Worm (Caenorhabditis elegans) whole organism, young adult: ENCODE data around the gene Y82E9BR.3.

Experiments used
- B0035.1 ChIP-seq: sonication (generic microtip); optimal IDR thresholded peaks from 2 replicates; lab custom pipeline; 2016; ENCODE audit warnings: missing genetic modification characterization, mild to moderate bottlenecking, missing compliant biosample characterization, missing genotype, missing genetic modification reagents
- B0261.1 ChIP-seq: sonication (generic microtip); optimal IDR thresholded peaks from 2 replicates; lab custom pipeline; 2016; ENCODE audit warnings: mild to moderate bottlenecking, missing genetic modification characterization, moderate library complexity, missing compliant biosample characterization
- B0336.3 ChIP-seq: fragments of 200-800 bp; sonication (Bioruptor generic); IDR thresholded peaks from 2 replicates; pipeline ENCODE4 v1.3.6; 2022; ENCODE audit warnings: missing genetic modification characterization, missing compliant biosample characterization
- F23B12.7 ChIP-seq: sonication (generic microtip); optimal IDR thresholded peaks from 2 replicates; lab custom pipeline; 2017; ENCODE audit warnings: missing genetic modification characterization, mild to moderate bottlenecking, missing compliant biosample characterization, antibody characterized with exemption, moderate library complexity; ENCODE audit not compliant: insufficient read depth
- F49E8.2 ChIP-seq: sonication (generic microtip); optimal IDR thresholded peaks from 3 replicates; lab custom pipeline; 2017; ENCODE audit warnings: missing genetic modification characterization, mild to moderate bottlenecking, missing compliant biosample characterization, antibody characterized with exemption, moderate library complexity; ENCODE audit not compliant: insufficient read depth
- F57A8.1 ChIP-seq: fragments of 200-800 bp; sonication (Bioruptor generic); optimal IDR thresholded peaks from 2 replicates; lab custom pipeline; 2018; ENCODE audit warnings: mild to moderate bottlenecking, missing genetic modification characterization, moderate library complexity, missing compliant biosample characterization
- K12H6.12 ChIP-seq: fragments of 200-800 bp; sonication (Bioruptor generic); optimal IDR thresholded peaks from 2 replicates; lab custom pipeline; 2018; ENCODE audit warnings: mild to moderate bottlenecking, missing genetic modification characterization, missing compliant biosample characterization
- T26A5.8 ChIP-seq: sonication (generic microtip); optimal IDR thresholded peaks from 2 replicates; lab custom pipeline; 2016; ENCODE audit warnings: missing genetic modification characterization, missing compliant biosample characterization
- Y53F4B.3 ChIP-seq: fragments of 200-800 bp; sonication (Bioruptor generic); IDR thresholded peaks from 2 replicates; pipeline ENCODE4 v1.3.6; 2022; ENCODE audit warnings: missing genetic modification reagents, missing genetic modification characterization, missing compliant biosample characterization
- ZK185.1 ChIP-seq: sonication (generic microtip); optimal IDR thresholded peaks from 2 replicates; lab custom pipeline; 2016; ENCODE audit warnings: mild to moderate bottlenecking, missing genetic modification characterization, missing compliant biosample characterization; ENCODE audit not compliant: poor library complexity, severe bottlenecking
- atf-7 ChIP-seq: sonication (generic microtip); optimal IDR thresholded peaks from 2 replicates; lab custom pipeline; 2017; ENCODE audit warnings: mild to moderate bottlenecking, missing genetic modification characterization, missing compliant biosample characterization
- attf-3 ChIP-seq: fragments of 200-800 bp; sonication (Bioruptor generic); conservative IDR thresholded peaks from 2 replicates; pipeline ENCODE4 v1.3.6; 2022; ENCODE audit warnings: missing genetic modification reagents, missing genetic modification characterization, missing compliant biosample characterization
- cebp-1 ChIP-seq, 2 experiments: fragments of 200-800 bp in 1 of 2; sonication (Bioruptor generic) in 1 of 2; sonication (generic microtip) in 1 of 2; IDR thresholded peaks in 1 of 2; optimal IDR thresholded peaks in 1 of 2; 2 replicates each; pipeline versions ENCODE4 v1.3.6 to Lab custom; 2017 to 2022; ENCODE audit warnings: missing compliant biosample characterization in 2 of 2, missing genetic modification characterization in 2 of 2, mild to moderate bottlenecking in 1 of 2, missing genetic modification reagents in 1 of 2, moderate library complexity in 1 of 2
- ets-4 ChIP-seq: fragments of 200-800 bp; sonication (Bioruptor generic); optimal IDR thresholded peaks from 2 replicates; lab custom pipeline; 2018; ENCODE audit warnings: mild to moderate bottlenecking, missing genetic modification characterization, missing compliant biosample characterization
- hmg-1.2 ChIP-seq: fragments of 200-800 bp; sonication (Bioruptor generic); IDR thresholded peaks from 2 replicates; pipeline ENCODE4 v1.3.6; 2022; ENCODE audit warnings: missing genetic modification reagents, missing genetic modification characterization, missing compliant biosample characterization
- hsf-1 ChIP-seq: fragments of 200-800 bp; sonication (Bioruptor generic); IDR thresholded peaks from 2 replicates; pipeline ENCODE4 v1.3.6; 2022; ENCODE audit warnings: missing genetic modification reagents, missing genetic modification characterization, missing compliant biosample characterization
- let-526 ChIP-seq: fragments of 200-800 bp; sonication (Bioruptor generic); IDR thresholded peaks from 2 replicates; pipeline ENCODE4 v1.3.6; 2022; ENCODE audit warnings: missing genetic modification reagents, missing genetic modification characterization, missing compliant biosample characterization
- lin-54 ChIP-seq: fragments of 200-800 bp; sonication (Bioruptor generic); optimal IDR thresholded peaks from 2 replicates; lab custom pipeline; 2018; ENCODE audit warnings: mild to moderate bottlenecking, missing genetic modification characterization, missing compliant biosample characterization
- madf-10 ChIP-seq: sonication (generic microtip); optimal IDR thresholded peaks from 2 replicates; lab custom pipeline; 2016; ENCODE audit warnings: mild to moderate bottlenecking, missing genetic modification characterization, missing compliant biosample characterization
- madf-3 ChIP-seq: fragments of 200-800 bp; sonication (Bioruptor generic); IDR thresholded peaks from 2 replicates; pipeline ENCODE4 v1.3.6; 2022; ENCODE audit warnings: missing genetic modification reagents, missing genetic modification characterization, missing compliant biosample characterization
- madf-8 ChIP-seq: fragments of 200-800 bp; sonication (Bioruptor generic); conservative IDR thresholded peaks from 2 replicates; pipeline ENCODE4 v1.3.6; 2022; ENCODE audit warnings: missing genetic modification reagents, missing genetic modification characterization, missing compliant biosample characterization
- mcd-1 ChIP-seq: fragments of 200-800 bp; sonication (Bioruptor generic); IDR thresholded peaks from 2 replicates; pipeline ENCODE4 v1.3.6; 2022; ENCODE audit warnings: missing genetic modification reagents, missing genetic modification characterization, missing compliant biosample characterization
- nfya-2 ChIP-seq: fragments of 200-800 bp; sonication (Bioruptor generic); IDR thresholded peaks from 2 replicates; pipeline ENCODE4 v1.3.6; 2022; ENCODE audit warnings: missing genetic modification reagents, missing genetic modification characterization, missing compliant biosample characterization
- nhr-27 ChIP-seq: fragments of 200-800 bp; sonication (Bioruptor generic); optimal IDR thresholded peaks from 2 replicates; lab custom pipeline; 2018; ENCODE audit warnings: mild to moderate bottlenecking, missing genetic modification characterization, moderate library complexity, missing compliant biosample characterization
- nhr-80 ChIP-seq: sonication (generic microtip); optimal IDR thresholded peaks from 2 replicates; lab custom pipeline; 2016; ENCODE audit warnings: missing genetic modification characterization, missing compliant biosample characterization
- pbrm-1 ChIP-seq: fragments of 200-800 bp; sonication (Bioruptor generic); IDR thresholded peaks from 2 replicates; pipeline ENCODE4 v1.3.6; 2022; ENCODE audit warnings: missing genetic modification reagents, missing genetic modification characterization, missing compliant biosample characterization
- rpc-1 ChIP-seq, 2 experiments: fragments of 150-350 bp in 1 of 2; sonication (generic microtip) in 1 of 2; optimal IDR thresholded peaks; 2 replicates each; lab custom pipeline; 2014 to 2018; ENCODE audit warnings: missing biosample characterization in 1 of 2, missing genetic modification characterization in 1 of 2, missing genetic modification reagents in 1 of 2, missing genotype in 1 of 2
- tbx-9 ChIP-seq: sonication (generic microtip); optimal IDR thresholded peaks from 2 replicates; lab custom pipeline; 2016; ENCODE audit warnings: borderline replicate concordance, missing genetic modification characterization, inconsistent platforms, missing compliant biosample characterization
- zim-3 ChIP-seq: sonication (generic microtip); optimal IDR thresholded peaks from 2 replicates; lab custom pipeline; 2017; ENCODE audit warnings: mild to moderate bottlenecking, missing genetic modification characterization, moderate library complexity, missing compliant biosample characterization
- ztf-25 ChIP-seq: fragments of 200-800 bp; sonication (Bioruptor generic); IDR thresholded peaks from 2 replicates; pipeline ENCODE4 v1.3.6; 2022; ENCODE audit warnings: missing genetic modification reagents, missing genetic modification characterization, missing compliant biosample characterization
- ztf-28 ChIP-seq: fragments of 200-800 bp; sonication (Bioruptor generic); IDR thresholded peaks from 2 replicates; pipeline ENCODE4 v1.3.6; 2022; ENCODE audit warnings: missing genetic modification reagents, missing genetic modification characterization, missing compliant biosample characterization
- ztf-6 ChIP-seq: fragments of 200-800 bp; sonication (Bioruptor generic); IDR thresholded peaks from 2 replicates; pipeline ENCODE4 v1.3.6; 2022; ENCODE audit warnings: missing genetic modification reagents, missing genetic modification characterization, missing compliant biosample characterization

Y82E9BR.3 gene

DNA sequence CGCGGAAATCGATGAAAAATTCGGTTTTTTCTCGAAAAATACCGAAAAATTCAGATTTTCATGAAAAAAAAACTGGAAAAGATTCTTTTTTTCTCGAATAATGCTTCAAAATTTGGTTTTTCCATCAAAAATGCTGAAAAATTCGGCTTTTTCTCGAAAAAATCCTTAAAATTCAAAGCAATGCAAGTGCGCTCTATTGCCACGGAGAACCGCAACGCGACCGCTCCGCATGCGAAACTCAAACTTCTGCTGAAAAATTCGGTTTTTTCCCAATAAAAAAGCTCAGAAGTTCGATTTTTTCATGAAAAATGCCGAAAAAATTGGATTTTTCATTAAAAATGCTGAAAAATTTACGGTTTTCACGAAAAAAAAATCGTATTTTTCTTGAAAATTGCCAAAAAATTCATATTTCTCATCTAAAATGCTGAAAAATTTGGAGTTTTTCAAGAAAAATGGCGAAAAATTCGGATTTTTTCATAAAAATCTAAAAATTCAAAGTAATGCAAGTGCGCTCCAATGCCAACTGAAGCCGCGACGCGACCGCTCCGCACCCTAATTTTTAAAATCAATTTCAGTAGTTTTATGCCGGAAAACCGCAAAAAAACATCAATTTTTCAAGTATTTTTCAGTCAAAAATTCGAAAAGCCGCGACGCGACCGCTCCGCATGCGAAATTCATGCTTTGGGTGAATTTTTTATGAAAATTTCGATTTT lies 5.7 kb upstream of the Y82E9BR.3 start (continued):
- peak; percentile 63 for TF ChIP-seq mcd-1 (GFP tag; lab: Robert Waterston, UW)
- TF ChIP-seq Y53F4B.3 (GFP tag; lab: Robert Waterston, UW): no peak
- TF ChIP-seq F57A8.1 (GFP tag; lab: Kevin White, UChicago): no peak
- TF ChIP-seq cebp-1 (GFP tag; IDR thresholded peaks at IDR 0.05; lab: Robert Waterston, UW): no peak
- no peak for TF ChIP-seq cebp-1 (tag; optimal IDR thresholded peaks at IDR 0.05; lab: Kevin White, UChicago)
- no peak for TF ChIP-seq ztf-6
- TF ChIP-seq rpc-1 (optimal IDR thresholded peaks at IDR 0.05; lab: Kevin White, UChicago): no peak
- no peak for TF ChIP-seq rpc-1 (tag; optimal IDR thresholded peaks at IDR 0.05; lab: Kevin White, UChicago)
- TF ChIP-seq attf-3 (GFP tag; lab: Robert Waterston, UW): no peak

DNA sequence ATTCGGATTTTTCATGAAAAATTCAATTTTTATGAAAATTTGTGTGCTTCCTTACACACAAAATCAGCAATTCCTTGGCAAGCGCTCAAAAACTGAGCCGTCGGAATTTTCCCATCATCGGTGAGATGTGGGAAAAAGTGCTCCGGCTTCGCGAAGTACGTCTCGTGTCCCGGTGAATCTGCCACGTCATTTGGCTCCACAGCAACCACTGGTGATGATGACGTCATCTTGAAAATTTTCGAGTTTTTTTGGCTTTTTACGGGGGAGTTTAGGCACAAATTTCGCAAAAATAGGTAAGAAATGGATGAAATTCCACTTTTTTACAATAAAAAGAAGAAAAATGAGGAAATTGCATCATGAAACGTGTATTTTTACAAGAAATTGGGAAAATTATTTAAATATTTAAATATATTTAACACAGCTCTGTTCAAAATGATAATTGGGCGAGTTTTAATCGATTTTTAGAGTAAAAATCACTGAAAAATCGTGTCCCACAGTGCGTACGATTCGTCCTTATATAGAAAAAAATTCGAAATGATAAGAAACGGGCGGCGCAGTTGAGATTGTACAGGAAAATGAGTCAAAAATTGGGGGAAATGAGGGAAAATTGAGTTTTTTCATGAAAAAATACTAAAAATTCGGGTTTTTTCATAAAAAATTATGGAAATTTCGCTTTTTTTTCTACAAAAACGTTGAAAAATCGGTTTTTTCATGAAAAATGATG lies 4.9 kb upstream of the Y82E9BR.3 start, which contains the start of gene Y82E9BR.14:
Y82E9BR.14 (minus strand) TSS at position 227 of the 724 bp plus-strand sequence.
- no peak for TF ChIP-seq B0261.1 (tag; lab: Kevin White, UChicago)
- 0 out of 2 replicates have a peak, but pooled peaks have one; percentile 9 for TF ChIP-seq hmg-1.2 (GFP tag; lab: Robert Waterston, UW)
- TF ChIP-seq hsf-1 (GFP tag; lab: Robert Waterston, UW): peak; percentile 42
- TF ChIP-seq zim-3 (tag; lab: Kevin White, UChicago): no peak
- peak; percentile 74 for TF ChIP-seq atf-7 (tag; lab: Kevin White, UChicago)
- peak; percentile 10 for TF ChIP-seq T26A5.8 (tag; lab: Kevin White, UChicago)
- TF ChIP-seq nhr-80 (tag; lab: Kevin White, UChicago): peak; percentile 53
- TF ChIP-seq madf-3 (GFP tag; lab: Robert Waterston, UW): peak; percentile 85
- TF ChIP-seq ZK185.1 (tag; lab: Kevin White, UChicago): no peak

DNA sequence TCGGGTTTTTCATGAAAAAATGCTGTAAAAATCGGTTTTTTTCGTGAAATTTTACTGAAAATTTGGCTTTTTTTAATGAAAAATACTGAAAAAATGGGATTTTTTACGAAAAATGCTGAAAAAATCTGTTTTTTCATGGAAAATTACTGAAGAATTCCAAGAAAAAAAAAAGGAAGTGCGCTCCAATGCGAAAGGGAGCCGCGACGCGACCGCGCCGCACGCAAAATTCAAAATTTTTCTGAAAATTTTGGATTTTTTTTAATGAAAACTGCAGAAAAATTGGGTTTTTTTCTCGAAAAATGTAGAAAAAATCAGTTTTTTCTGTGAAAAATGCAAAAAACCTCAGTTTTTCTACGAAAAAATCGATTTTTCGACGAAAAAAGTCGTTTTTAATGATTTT lies 2.4 kb upstream of the Y82E9BR.3 start:
- TF ChIP-seq mcd-1 (GFP tag; lab: Robert Waterston, UW): peak; percentile 33; the same call in 1 of the 2 replicates
- TF ChIP-seq madf-3 (GFP tag; lab: Robert Waterston, UW): peak; percentile 94
- peak; percentile 19 for TF ChIP-seq lin-54 (GFP tag; lab: Kevin White, UChicago)
- TF ChIP-seq madf-10 (tag; lab: Kevin White, UChicago): no peak
- TF ChIP-seq nfya-2: no peak

DNA sequence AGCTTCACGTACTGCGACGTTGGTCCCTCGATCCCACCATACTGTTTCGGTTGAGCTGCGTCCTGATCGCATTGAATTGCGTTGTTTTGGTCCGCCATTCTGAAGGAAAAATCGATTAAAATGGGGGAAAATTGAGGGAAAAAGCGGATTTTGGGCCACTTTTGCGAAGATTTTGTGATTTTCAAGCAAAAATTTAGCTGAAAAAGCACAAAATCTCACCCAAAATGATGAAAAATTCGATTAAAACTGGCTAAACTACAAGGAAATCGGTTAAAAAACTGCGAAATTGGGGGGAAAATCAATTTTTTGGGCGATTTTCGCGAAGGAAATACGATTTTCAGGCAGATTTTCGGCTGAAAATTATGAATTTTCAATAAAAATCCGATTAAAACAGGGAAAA lies 1.9 kb upstream of the Y82E9BR.3 start, which contains the start of gene elc-1:
elc-1 (minus strand) TSS at position 101 of the 400 bp plus-strand sequence.
- TF ChIP-seq Y53F4B.3 (GFP tag; lab: Robert Waterston, UW): no peak
- TF ChIP-seq ets-4: no peak
- TF ChIP-seq let-526 (GFP tag; lab: Robert Waterston, UW): no peak
- no peak for TF ChIP-seq madf-8 (GFP tag; lab: Robert Waterston, UW)
- TF ChIP-seq B0336.3 (GFP tag; lab: Robert Waterston, UW): no peak
- TF ChIP-seq ztf-28 (GFP tag; lab: Robert Waterston, UW): no peak
- no peak for TF ChIP-seq ztf-25 (GFP tag; lab: Robert Waterston, UW)
- no peak for TF ChIP-seq K12H6.12 (tag; lab: Kevin White, UChicago)
- TF ChIP-seq tbx-9 (tag; lab: Kevin White, UChicago): no peak
- no peak for TF ChIP-seq F49E8.2 (tag; lab: Kevin White, UChicago)
- TF ChIP-seq nfya-2: no peak
- no peak for TF ChIP-seq F23B12.7 (tag; lab: Kevin White, UChicago)
- TF ChIP-seq B0035.1: no peak
- TF ChIP-seq nhr-27 (tag; lab: Kevin White, UChicago): no peak
- TF ChIP-seq pbrm-1 (GFP tag; lab: Robert Waterston, UW): no peak
